Worm (Caenorhabditis elegans) whole organism, early embryonic: ENCODE measurements around the gene K12B6.4.
A peak's percentile ranks its signal among the peaks of the same experiment; 100 is the strongest.

Experiments
- B0310.2 ChIP-seq: sonication (generic microtip); optimal IDR thresholded peaks from 2 replicates; lab custom pipeline; 2016; ENCODE audit warnings: mild to moderate bottlenecking, missing genetic modification characterization, missing compliant biosample characterization
- F13C5.2 ChIP-seq: sonication (generic microtip); optimal IDR thresholded peaks from 2 replicates; lab custom pipeline; 2017; ENCODE audit warnings: mild to moderate bottlenecking, missing genetic modification characterization, inconsistent platforms, missing compliant biosample characterization
- aly-1 ChIP-seq: sonication (generic microtip); optimal IDR thresholded peaks from 2 replicates; lab custom pipeline; 2016; ENCODE audit warnings: missing genetic modification characterization, missing compliant biosample characterization
- ama-1 ChIP-seq: fragments of 150-350 bp; optimal IDR thresholded peaks from 2 replicates; lab custom pipeline; 2014
- ceh-13 ChIP-seq: fragments of 200-800 bp; sonication (Bioruptor generic); optimal IDR thresholded peaks from 2 replicates; lab custom pipeline; 2018; ENCODE audit warnings: mild to moderate bottlenecking, missing genetic modification characterization, missing compliant biosample characterization
- ceh-36 ChIP-seq: sonication (generic microtip); optimal IDR thresholded peaks from 2 replicates; lab custom pipeline; 2016; ENCODE audit warnings: missing genetic modification characterization, inconsistent platforms, missing compliant biosample characterization
- ets-7 ChIP-seq: sonication (generic microtip); optimal IDR thresholded peaks from 2 replicates; lab custom pipeline; 2016; ENCODE audit warnings: missing genotype, missing genetic modification characterization, missing compliant biosample characterization
- flt-1 ChIP-seq: fragments of 200-800 bp; sonication (Bioruptor generic); IDR thresholded peaks from 2 replicates; pipeline ENCODE4 v1.3.6; 2022; ENCODE audit warnings: missing genetic modification characterization, missing compliant biosample characterization
- hmbx-1 ChIP-seq: sonication (generic microtip); optimal IDR thresholded peaks from 2 replicates; lab custom pipeline; 2016; ENCODE audit warnings: mild to moderate bottlenecking, missing genetic modification characterization, missing compliant biosample characterization
- hmg-4 ChIP-seq: fragments of 200-800 bp; sonication (Bioruptor generic); optimal IDR thresholded peaks from 2 replicates; lab custom pipeline; 2018; ENCODE audit warnings: mild to moderate bottlenecking, missing genetic modification characterization, missing compliant biosample characterization
- hnd-1 ChIP-seq: sonication (generic microtip); optimal IDR thresholded peaks from 2 replicates; lab custom pipeline; 2016; ENCODE audit warnings: missing genetic modification characterization, missing compliant biosample characterization
- pes-1 ChIP-seq: fragments of 200-800 bp; sonication (Bioruptor generic); IDR thresholded peaks from 2 replicates; pipeline ENCODE4 v1.3.6; 2022; ENCODE audit warnings: missing genetic modification reagents, missing genetic modification characterization, missing compliant biosample characterization
- scrt-1 ChIP-seq: fragments of 200-800 bp; sonication (Bioruptor generic); IDR thresholded peaks from 2 replicates; pipeline ENCODE4 v1.3.6; 2022; ENCODE audit warnings: missing genetic modification characterization, missing compliant biosample characterization
- sea-1 ChIP-seq: fragments of 200-800 bp; sonication (Bioruptor generic); conservative IDR thresholded peaks from 2 replicates; pipeline ENCODE4 v1.3.6; 2022; ENCODE audit warnings: missing genetic modification characterization, missing compliant biosample characterization
- tbx-11 ChIP-seq: fragments of 200-800 bp; sonication (Bioruptor generic); IDR thresholded peaks from 2 replicates; pipeline ENCODE4 v1.3.6; 2022; ENCODE audit warnings: missing genetic modification characterization, missing compliant biosample characterization
- tbx-37 ChIP-seq: fragments of 200-800 bp; sonication (Bioruptor generic); conservative IDR thresholded peaks from 2 replicates; pipeline ENCODE4 v1.3.6; 2022; ENCODE audit warnings: missing genetic modification reagents, missing genetic modification characterization, missing compliant biosample characterization
- tra-4 ChIP-seq: sonication (generic microtip); optimal IDR thresholded peaks from 2 replicates; lab custom pipeline; 2017; ENCODE audit warnings: missing genetic modification characterization, missing compliant biosample characterization

Gene K12B6.4

DNA sequence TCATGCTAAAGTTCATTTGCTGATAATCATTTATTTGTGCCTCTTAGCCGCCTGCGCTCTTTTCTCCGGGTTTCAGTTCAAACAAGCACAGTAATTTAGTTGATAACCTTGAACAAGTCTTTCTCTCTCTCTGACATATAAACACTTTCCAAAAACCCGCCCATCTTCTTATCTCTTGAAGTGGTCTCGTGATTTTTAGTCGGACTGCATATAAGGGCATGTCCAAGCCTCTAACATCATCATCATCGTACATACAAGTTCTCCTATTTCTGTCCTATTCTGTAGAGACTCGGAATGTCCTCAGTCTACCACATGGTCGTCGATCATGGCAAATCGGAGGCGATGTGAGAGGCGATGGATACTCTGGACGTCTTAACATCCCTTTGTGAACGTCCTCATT lies 4.9 kb downstream of the K12B6.4 start, which contains the start of gene F31F7.1:
Gene F31F7.1 (plus strand): TSS at position 235 of the 400 bp plus-strand sequence.
- TF ChIP-seq pes-1 (GFP tag; lab: Robert Waterston, UW) (no peak), ceh-36 (tag; lab: Kevin White, UChicago) (no peak), sea-1 (GFP tag; lab: Robert Waterston, UW) (no peak), scrt-1 (no peak), ceh-13 (GFP tag; lab: Kevin White, UChicago) (no peak), aly-1 (no peak), hmbx-1 (tag; lab: Kevin White, UChicago) (no peak), flt-1 (GFP tag; lab: Robert Waterston, UW) (no peak), hmg-4 (GFP tag; lab: Kevin White, UChicago) (no peak), ama-1 (lab: Kevin White, UChicago) (no peak), tbx-11 (GFP tag; lab: Robert Waterston, UW) (no peak)

DNA sequence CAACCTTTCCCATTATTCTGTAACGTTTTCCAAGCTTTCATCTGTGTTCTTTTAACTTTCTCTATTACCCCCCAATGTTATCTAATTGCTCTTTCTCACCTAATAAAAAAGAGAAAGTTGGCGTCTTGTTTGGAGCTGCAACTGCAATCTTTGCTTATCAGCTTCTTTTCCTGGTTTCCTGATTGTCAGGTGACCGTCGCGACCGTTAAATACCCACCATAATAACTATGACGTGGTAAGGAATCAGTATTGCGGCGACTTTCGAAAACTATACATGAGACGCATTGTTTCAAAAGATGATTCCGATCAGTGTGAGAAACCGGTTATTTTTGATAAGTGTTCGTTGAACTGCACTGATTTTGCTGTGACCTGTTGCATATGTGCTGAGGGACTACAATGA lies 5.9 kb downstream of the K12B6.4 start:
- TF ChIP-seq tbx-11 (GFP tag; lab: Robert Waterston, UW) (no peak), hnd-1 (no peak), ama-1 (lab: Kevin White, UChicago) (no peak), F13C5.2 (tag; lab: Kevin White, UChicago) (no peak), hmg-4 (GFP tag; lab: Kevin White, UChicago) (no peak), hmbx-1 (tag; lab: Kevin White, UChicago) (no peak), ets-7 (no peak), flt-1 (GFP tag; lab: Robert Waterston, UW) (no peak), aly-1 (no peak), scrt-1 (no peak), ceh-13 (GFP tag; lab: Kevin White, UChicago) (no peak), ceh-36 (tag; lab: Kevin White, UChicago) (no peak)

DNA sequence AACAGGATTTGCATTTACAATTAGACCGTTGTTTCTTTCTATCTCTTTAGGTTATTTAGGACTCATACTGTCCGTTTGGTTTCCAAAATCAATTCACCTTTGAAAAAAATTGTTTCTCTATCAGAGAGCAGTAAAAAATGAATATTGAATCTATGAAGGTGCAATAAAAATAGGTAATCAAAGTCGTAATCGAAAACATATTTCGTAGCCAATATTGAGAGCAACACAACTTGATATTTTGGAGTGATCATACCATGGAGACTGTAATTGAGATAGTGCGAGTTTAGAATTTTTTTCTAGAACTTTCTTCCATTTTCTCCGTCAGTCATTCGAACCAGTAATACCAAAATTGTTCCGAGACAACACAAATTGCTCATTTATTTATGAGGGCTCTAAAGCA lies 10.5 kb downstream of the K12B6.4 start, which contains the start of gene F31F7.2:
Gene F31F7.2 (plus strand): TSS at position 301 of the 400 bp plus-strand sequence.
- TF ChIP-seq ets-7: no peak
- no peak for TF ChIP-seq ama-1 (lab: Kevin White, UChicago)
- TF ChIP-seq hmg-4 (GFP tag; lab: Kevin White, UChicago): no peak
- TF ChIP-seq aly-1: no peak
- TF ChIP-seq flt-1 (GFP tag; lab: Robert Waterston, UW): no peak
- TF ChIP-seq tbx-37 (GFP tag; lab: Robert Waterston, UW): no peak
- TF ChIP-seq F13C5.2 (tag; lab: Kevin White, UChicago): no peak
- no peak for TF ChIP-seq ceh-13 (GFP tag; lab: Kevin White, UChicago)
- no peak for TF ChIP-seq tra-4 (tag; lab: Kevin White, UChicago)
- no peak for TF ChIP-seq pes-1 (GFP tag; lab: Robert Waterston, UW)
- TF ChIP-seq ceh-36 (tag; lab: Kevin White, UChicago): no peak
- no peak for TF ChIP-seq hnd-1
- TF ChIP-seq tbx-11 (GFP tag; lab: Robert Waterston, UW): no peak
- no peak for TF ChIP-seq hmbx-1 (tag; lab: Kevin White, UChicago)
- no peak for TF ChIP-seq B0310.2 (tag; lab: Kevin White, UChicago)
- no peak for TF ChIP-seq sea-1 (GFP tag; lab: Robert Waterston, UW)
- TF ChIP-seq scrt-1: no peak

DNA sequence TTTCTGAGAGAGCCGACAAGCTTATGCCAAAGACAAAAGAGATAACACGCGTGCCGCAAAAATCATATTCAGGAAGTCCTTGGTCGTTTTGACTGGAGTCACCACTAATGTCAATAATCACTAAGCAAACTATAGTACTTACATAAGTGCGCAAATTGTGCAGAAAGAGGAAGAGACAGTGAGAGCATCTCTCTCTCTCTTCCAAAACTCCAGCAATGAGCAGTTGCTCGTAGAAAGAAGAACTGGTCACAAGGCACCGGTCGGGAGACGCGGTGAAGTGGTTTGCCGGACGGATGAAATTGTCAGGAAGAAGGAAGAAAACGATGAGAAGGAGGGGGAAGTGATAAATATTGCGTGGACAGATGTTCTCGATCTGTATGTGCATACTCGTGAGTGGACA lies 11.0 kb downstream of the K12B6.4 start:
- TF ChIP-seq aly-1 (peak; percentile 2), flt-1 (GFP tag; lab: Robert Waterston, UW) (no peak), ama-1 (lab: Kevin White, UChicago) (no peak), sea-1 (GFP tag; lab: Robert Waterston, UW) (no peak), scrt-1 (0 out of 2 replicates have a peak, but pooled peaks have one; percentile 15), F13C5.2 (tag; lab: Kevin White, UChicago) (peak; percentile 4)

DNA sequence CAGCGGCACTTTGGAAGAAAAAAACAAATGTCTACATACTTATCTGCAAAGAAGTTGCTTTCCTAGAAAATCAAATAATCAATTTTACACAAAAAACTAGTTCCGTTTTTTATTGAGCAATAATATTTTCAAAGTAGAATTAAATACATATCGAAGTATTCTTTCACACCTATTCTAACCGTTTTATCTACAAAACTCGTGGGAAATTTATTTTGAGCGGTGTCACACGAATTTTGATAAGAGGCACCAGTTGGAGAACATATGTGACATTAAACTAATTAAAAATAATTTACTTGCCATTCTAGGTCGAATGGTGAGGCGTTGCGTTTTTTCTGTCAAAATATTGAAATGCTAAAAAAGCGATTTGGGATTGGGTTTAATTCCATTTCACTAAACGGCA lies 12.1 kb downstream of the K12B6.4 start:
- TF ChIP-seq ets-7 (no peak), ama-1 (lab: Kevin White, UChicago) (no peak)

DNA sequence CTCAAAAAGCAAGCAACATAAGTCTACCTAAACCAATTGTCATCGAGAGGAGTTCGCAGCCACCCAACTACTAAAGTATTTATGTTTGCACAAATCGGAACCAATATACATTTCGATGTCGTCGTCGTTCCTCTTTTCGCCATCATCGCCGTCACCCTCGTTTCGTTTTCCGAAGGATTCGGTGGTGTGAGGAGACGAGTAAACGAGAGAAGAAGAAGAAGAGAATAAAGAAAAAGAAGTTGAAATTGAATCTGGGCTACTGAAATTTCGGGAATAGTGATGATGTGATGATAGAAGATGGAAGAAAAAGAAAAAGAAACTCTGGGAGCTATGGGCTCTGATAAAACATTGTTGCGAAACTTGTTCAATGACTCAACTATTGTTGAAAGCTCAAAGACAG lies 12.5 kb downstream of the K12B6.4 start:
- TF ChIP-seq tra-4 (tag; lab: Kevin White, UChicago) (no peak), flt-1 (GFP tag; lab: Robert Waterston, UW) (no peak), scrt-1 (no peak), hmg-4 (GFP tag; lab: Kevin White, UChicago) (no peak), ceh-36 (tag; lab: Kevin White, UChicago) (no peak), hnd-1 (no peak), F13C5.2 (tag; lab: Kevin White, UChicago) (no peak), B0310.2 (tag; lab: Kevin White, UChicago) (no peak), tbx-37 (GFP tag; lab: Robert Waterston, UW) (no peak), ceh-13 (GFP tag; lab: Kevin White, UChicago) (no peak), sea-1 (GFP tag; lab: Robert Waterston, UW) (no peak), pes-1 (GFP tag; lab: Robert Waterston, UW) (no peak), tbx-11 (GFP tag; lab: Robert Waterston, UW) (no peak), ets-7 (no peak), ama-1 (lab: Kevin White, UChicago) (no peak), hmbx-1 (tag; lab: Kevin White, UChicago) (no peak)

DNA sequence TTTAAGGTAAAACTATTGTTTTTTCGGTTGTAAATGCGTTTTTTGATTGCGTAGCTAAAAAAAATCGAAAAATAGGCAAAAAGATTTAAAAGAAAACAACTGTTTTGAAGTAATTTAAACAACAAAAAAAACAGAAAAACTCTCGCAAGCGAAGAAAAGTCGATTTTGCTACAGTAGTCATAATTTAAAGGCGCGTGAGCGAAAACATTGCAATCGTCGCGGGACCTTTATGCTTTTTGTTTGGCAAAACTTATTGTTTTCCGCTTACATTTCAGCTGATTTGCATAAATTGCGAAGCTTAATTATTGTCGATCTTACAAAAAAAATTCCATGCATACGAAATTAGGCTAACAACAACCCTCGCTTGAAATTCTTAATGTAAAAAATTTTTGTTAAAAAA lies 13.1 kb downstream of the K12B6.4 start:
- TF ChIP-seq tbx-11 (GFP tag; lab: Robert Waterston, UW): no peak
- no peak for TF ChIP-seq tra-4 (tag; lab: Kevin White, UChicago)
- TF ChIP-seq hmbx-1 (tag; lab: Kevin White, UChicago): no peak
- no peak for TF ChIP-seq B0310.2 (tag; lab: Kevin White, UChicago)
- no peak for TF ChIP-seq tbx-37 (GFP tag; lab: Robert Waterston, UW)
- TF ChIP-seq ets-7: no peak
- no peak for TF ChIP-seq ama-1 (lab: Kevin White, UChicago)
- no peak for TF ChIP-seq pes-1 (GFP tag; lab: Robert Waterston, UW)
- no peak for TF ChIP-seq sea-1 (GFP tag; lab: Robert Waterston, UW)
- no peak for TF ChIP-seq hnd-1
- no peak for TF ChIP-seq hmg-4 (GFP tag; lab: Kevin White, UChicago)
- TF ChIP-seq aly-1: no peak
